Fruit fly (Drosophila melanogaster): Measurements from ENCODE around the gene mRpL9.

mRpL9 gene

DNA sequence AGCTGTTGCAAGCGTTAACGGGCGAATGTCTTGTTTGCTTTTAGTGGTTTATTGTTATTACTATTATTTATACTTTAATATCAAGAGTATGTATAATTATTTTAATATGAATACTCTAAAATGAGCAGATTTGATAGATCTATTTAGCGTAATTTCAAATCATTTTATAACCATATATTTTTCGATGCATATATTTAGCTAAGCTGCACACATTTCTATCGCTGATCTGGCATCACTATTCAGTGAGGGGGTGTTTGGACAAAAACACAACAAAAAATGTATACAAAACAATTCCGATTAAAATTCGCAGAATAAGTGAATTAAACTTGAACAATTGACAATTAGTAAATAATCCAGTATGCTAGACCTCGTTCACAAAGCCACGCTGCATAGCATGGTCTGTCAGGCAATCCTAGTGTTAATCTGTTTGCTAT, 20.5 kb downstream of the mRpL9 start, which contains the start of the genes Trs33 and Tmtc4 (continued):
- TF ChIP-seq cyc (GFP tag; optimal IDR thresholded peaks at IDR 0.05), result peak; percentile 36
- TF ChIP-seq fd59A (GFP tag; optimal IDR thresholded peaks at IDR 0.05), result no peak
- TF ChIP-seq Smox (GFP tag; optimal IDR thresholded peaks at IDR 0.05), result no peak
- no peak for TF ChIP-seq Lpt (GFP tag; optimal IDR thresholded peaks at IDR 0.05)
- no peak for TF ChIP-seq CG8119 (GFP tag; IDR thresholded peaks at IDR 0.05)
- no peak for TF ChIP-seq Met (GFP tag; optimal IDR thresholded peaks at IDR 0.05)
- TF ChIP-seq topi (GFP tag; optimal IDR thresholded peaks at IDR 0.05), result peak; percentile 25
- TF ChIP-seq dac (GFP tag; optimal IDR thresholded peaks at IDR 0.05), result no peak
- no peak for TF ChIP-seq CG16779 (tag; optimal IDR thresholded peaks at IDR 0.05)
- no peak for TF ChIP-seq CG9139 (GFP tag; optimal IDR thresholded peaks at IDR 0.05)
- TF ChIP-seq ss (GFP tag; optimal IDR thresholded peaks at IDR 0.05), result no peak
- peak; percentile 30 for TF ChIP-seq CG10669 (GFP tag; optimal IDR thresholded peaks at IDR 0.05)
- no peak for TF ChIP-seq Eip93F (GFP tag; optimal IDR thresholded peaks at IDR 0.05)
- no peak for TF ChIP-seq CG3919 (GFP tag; optimal IDR thresholded peaks at IDR 0.05)
- TF ChIP-seq pdm3 (GFP tag; optimal IDR thresholded peaks at IDR 0.05), result no peak
- TF ChIP-seq Ets96B (tag; optimal IDR thresholded peaks at IDR 0.05), result peak; percentile 35
- no peak for TF ChIP-seq Hr39 (GFP tag; optimal IDR thresholded peaks at IDR 0.05)
- TF ChIP-seq CG7368 (GFP tag; optimal IDR thresholded peaks at IDR 0.05), result no peak
- TF ChIP-seq OdsH (GFP tag; optimal IDR thresholded peaks at IDR 0.05), result no peak
- no peak for TF ChIP-seq CG6854 (GFP tag; optimal IDR thresholded peaks at IDR 0.05)
- peak; percentile 29; the same call in 1 of the 2 replicates for TF ChIP-seq CG15336 (GFP tag; IDR thresholded peaks at IDR 0.05)
- TF ChIP-seq Hr4 (GFP tag; optimal IDR thresholded peaks at IDR 0.05), result no peak
- TF ChIP-seq acj6 (GFP tag; optimal IDR thresholded peaks at IDR 0.05), result no peak
- TF ChIP-seq Sox15 (GFP tag; optimal IDR thresholded peaks at IDR 0.05), result no peak
- peak; percentile 54 for TF ChIP-seq esn (GFP tag; optimal IDR thresholded peaks at IDR 0.05)
- TF ChIP-seq CG31627 (GFP tag; optimal IDR thresholded peaks at IDR 0.05), result peak; percentile 10

DNA sequence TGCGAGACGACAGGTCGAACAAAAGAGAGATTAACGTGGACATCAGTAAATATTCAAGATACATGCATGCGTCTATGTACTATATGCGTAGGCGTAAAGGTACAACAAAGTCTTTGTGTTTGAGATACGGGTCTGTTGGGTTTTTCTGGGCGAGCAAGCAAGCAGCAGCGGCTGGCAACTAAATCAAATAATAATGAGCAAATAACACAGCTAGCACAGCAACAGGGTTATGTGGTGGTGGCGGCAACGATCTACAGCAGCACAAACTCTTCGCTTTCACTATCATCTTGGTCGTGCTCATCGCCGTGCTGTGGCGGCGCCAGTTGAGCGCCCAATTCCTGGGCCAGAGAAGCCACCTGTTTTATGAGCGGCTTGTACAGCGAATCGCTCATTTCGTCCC, 23.5 kb downstream of the mRpL9 start:
- peak; percentile 93 for TF ChIP-seq fkh (GFP tag; optimal IDR thresholded peaks at IDR 0.05)
- no peak for TF ChIP-seq vri (GFP tag; optimal IDR thresholded peaks at IDR 0.05)

DNA sequence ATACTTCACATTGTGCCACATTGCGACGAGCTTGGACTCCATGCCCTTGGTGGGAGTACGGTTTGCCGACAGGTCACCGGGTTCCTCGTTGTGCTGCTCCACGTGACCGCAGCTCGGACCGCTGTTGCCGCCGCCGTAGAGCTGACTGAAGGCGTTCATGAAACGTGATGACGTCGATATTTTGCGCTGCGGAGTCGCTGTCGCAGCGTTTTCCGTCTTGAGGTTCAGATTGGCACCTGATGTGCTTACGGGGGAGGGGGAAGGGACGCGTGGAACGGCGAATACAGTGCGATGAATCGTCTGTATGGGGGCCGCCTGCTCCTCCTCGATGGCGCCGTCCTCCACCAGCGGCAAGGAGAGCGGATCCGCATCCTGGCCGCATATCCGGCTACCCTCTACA, 25.6 kb downstream of the mRpL9 start:
- TF ChIP-seq CG4318 (GFP tag; optimal IDR thresholded peaks at IDR 0.05) (no peak), dac (GFP tag; optimal IDR thresholded peaks at IDR 0.05) (no peak), fd85E (GFP tag; optimal IDR thresholded peaks at IDR 0.05) (no peak), Sox14 (GFP tag; optimal IDR thresholded peaks at IDR 0.05) (no peak), CG7368 (GFP tag; optimal IDR thresholded peaks at IDR 0.05) (no peak), CG8632 (GFP tag; optimal IDR thresholded peaks at IDR 0.05) (no peak), CG10631 (GFP tag; optimal IDR thresholded peaks at IDR 0.05) (no peak), CG31627 (GFP tag; optimal IDR thresholded peaks at IDR 0.05) (no peak), CG3032 (tag; optimal IDR thresholded peaks at IDR 0.05) (no peak), CG8119 (GFP tag; IDR thresholded peaks at IDR 0.05) (no peak), Eip78C (GFP tag) (no peak), CG6163 (GFP tag; IDR thresholded peaks at IDR 0.05) (no peak), CG11294 (GFP tag; IDR thresholded peaks at IDR 0.05) (no peak)

DNA sequence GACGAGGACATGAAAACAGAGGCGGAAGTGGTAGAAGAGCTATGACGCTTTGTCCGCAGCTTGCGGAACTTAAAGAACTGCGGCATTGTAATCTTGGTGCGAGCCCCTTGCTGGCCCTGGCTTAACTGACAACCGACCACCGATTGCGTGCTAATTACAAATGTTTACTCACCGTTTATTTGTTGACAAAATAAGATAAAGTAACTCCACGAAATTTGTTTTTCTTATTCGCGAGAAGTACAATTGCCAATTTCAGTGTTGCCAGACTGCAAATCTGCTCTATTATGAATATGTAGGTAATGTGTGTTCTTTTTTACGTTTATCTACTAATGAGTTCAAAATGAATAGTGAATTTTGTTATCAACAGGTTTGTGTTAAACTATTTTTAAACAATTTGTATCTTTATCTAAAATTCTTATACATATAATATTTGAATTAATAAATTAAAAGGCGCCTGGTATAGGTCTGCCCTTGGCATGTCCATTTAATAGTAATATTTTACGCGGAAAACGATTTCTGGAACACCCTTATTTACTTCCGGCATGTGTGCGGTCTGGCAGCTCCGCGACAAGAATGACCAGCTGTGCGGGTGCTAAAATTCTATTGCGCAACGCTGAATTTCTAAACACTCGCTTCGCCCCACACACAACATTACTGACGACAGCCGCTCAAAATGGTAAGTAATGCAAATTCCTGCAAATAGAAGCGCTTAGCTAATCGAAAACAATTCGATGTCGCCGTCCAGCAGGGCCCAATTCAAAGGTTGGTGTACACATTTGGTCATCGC, 26.3 kb downstream of the mRpL9 start, which contains the start of the genes Atg4b and Hibch:
Atg4b (minus strand) TSS at position 280 of the 787 bp plus-strand sequence.
Hibch (plus strand) TSS at position 585 of the 787 bp plus-strand sequence.
- no peak for TF ChIP-seq Eip75B (GFP tag; optimal IDR thresholded peaks at IDR 0.05)
- peak; percentile 90 for TF ChIP-seq CG10631 (GFP tag; optimal IDR thresholded peaks at IDR 0.05)
- no peak for TF ChIP-seq acj6 (GFP tag; optimal IDR thresholded peaks at IDR 0.05)
- peak; percentile 62 for TF ChIP-seq topi (GFP tag; optimal IDR thresholded peaks at IDR 0.05)
- peak; percentile 85 for TF ChIP-seq CG11902 (GFP tag; optimal IDR thresholded peaks at IDR 0.05)
- TF ChIP-seq CG31627 (GFP tag; optimal IDR thresholded peaks at IDR 0.05), result peak; percentile 61
- TF ChIP-seq CG8119 (GFP tag; IDR thresholded peaks at IDR 0.05), result peak; percentile 63; the same call in 2 of the 3 replicates
- TF ChIP-seq CG6276 (GFP tag; optimal IDR thresholded peaks at IDR 0.05), result no peak
- peak; percentile 78 for TF ChIP-seq Sox15 (GFP tag; optimal IDR thresholded peaks at IDR 0.05)
- no peak for TF ChIP-seq CG16779 (tag; optimal IDR thresholded peaks at IDR 0.05)
- no peak for TF ChIP-seq Hr4 (GFP tag; optimal IDR thresholded peaks at IDR 0.05)
- TF ChIP-seq CG6854 (GFP tag; optimal IDR thresholded peaks at IDR 0.05), result peak; percentile 80
- TF ChIP-seq CG4318 (GFP tag; optimal IDR thresholded peaks at IDR 0.05), result no peak
- TF ChIP-seq CG6163 (GFP tag; IDR thresholded peaks at IDR 0.05), result peak; percentile 68; the same call in 2 of the 3 replicates
- TF ChIP-seq lz (GFP tag; optimal IDR thresholded peaks at IDR 0.05), result peak; percentile 74
- no peak for TF ChIP-seq Sox14 (GFP tag; optimal IDR thresholded peaks at IDR 0.05)
- peak; percentile 83 for TF ChIP-seq cyc (GFP tag; optimal IDR thresholded peaks at IDR 0.05)
- peak; percentile 67; the same call in 1 of the 2 replicates for TF ChIP-seq CG11294 (GFP tag; IDR thresholded peaks at IDR 0.05)
- TF ChIP-seq Lpt (GFP tag; optimal IDR thresholded peaks at IDR 0.05), result no peak
- TF ChIP-seq Ets21C (GFP tag; optimal IDR thresholded peaks at IDR 0.05), result no peak
- no peak for TF ChIP-seq CG6808 (GFP tag; optimal IDR thresholded peaks at IDR 0.05)
